Worm (Caenorhabditis elegans) whole organism, young adult: ENCODE data around the gene rpn-6.2.

ENCODE experiments used
- B0019.2 ChIP-seq: fragments of 200-800 bp; sonication (Bioruptor generic); conservative IDR thresholded peaks from 2 replicates; pipeline ENCODE4 v1.3.6; 2022; ENCODE audit warnings: missing genetic modification reagents, missing genetic modification characterization, missing compliant biosample characterization
- B0336.3 ChIP-seq: fragments of 200-800 bp; sonication (Bioruptor generic); IDR thresholded peaks from 2 replicates; pipeline ENCODE4 v1.3.6; 2022; ENCODE audit warnings: missing genetic modification characterization, missing compliant biosample characterization
- C17E4.6 ChIP-seq: fragments of 200-800 bp; sonication (Bioruptor generic); IDR thresholded peaks from 2 replicates; pipeline ENCODE4 v1.3.6; 2022; ENCODE audit warnings: missing genetic modification reagents, missing genetic modification characterization, missing compliant biosample characterization
- F10E7.11 ChIP-seq: sonication (generic microtip); optimal IDR thresholded peaks from 2 replicates; lab custom pipeline; 2017; ENCODE audit warnings: mild to moderate bottlenecking, missing genetic modification characterization, moderate library complexity, missing compliant biosample characterization
- F22D6.2 ChIP-seq: sonication (generic microtip); optimal IDR thresholded peaks from 2 replicates; lab custom pipeline; 2016; ENCODE audit warnings: mild to moderate bottlenecking, missing genetic modification characterization, missing compliant biosample characterization
- F23B12.7 ChIP-seq: sonication (generic microtip); optimal IDR thresholded peaks from 2 replicates; lab custom pipeline; 2017; ENCODE audit warnings: missing genetic modification characterization, mild to moderate bottlenecking, missing compliant biosample characterization, antibody characterized with exemption, moderate library complexity; ENCODE audit not compliant: insufficient read depth
- K11D2.4 ChIP-seq: fragments of 200-800 bp; sonication (Bioruptor generic); IDR thresholded peaks from 2 replicates; pipeline ENCODE4 v1.3.6; 2022; ENCODE audit warnings: missing genetic modification reagents, missing genetic modification characterization, missing compliant biosample characterization
- K12H6.12 ChIP-seq: fragments of 200-800 bp; sonication (Bioruptor generic); optimal IDR thresholded peaks from 2 replicates; lab custom pipeline; 2018; ENCODE audit warnings: mild to moderate bottlenecking, missing genetic modification characterization, missing compliant biosample characterization
- T07F8.4 ChIP-seq: sonication (generic microtip); optimal IDR thresholded peaks from 2 replicates; lab custom pipeline; 2016; ENCODE audit warnings: mild to moderate bottlenecking, missing genetic modification characterization, moderate library complexity, missing compliant biosample characterization
- T26A5.8 ChIP-seq: sonication (generic microtip); optimal IDR thresholded peaks from 2 replicates; lab custom pipeline; 2016; ENCODE audit warnings: missing genetic modification characterization, missing compliant biosample characterization
- ZK185.1 ChIP-seq: sonication (generic microtip); optimal IDR thresholded peaks from 2 replicates; lab custom pipeline; 2016; ENCODE audit warnings: mild to moderate bottlenecking, missing genetic modification characterization, missing compliant biosample characterization; ENCODE audit not compliant: poor library complexity, severe bottlenecking
- ama-1 ChIP-seq, 3 experiments: fragments of 150-350 bp in 1 of 3; sonication (generic microtip) in 2 of 3; optimal IDR thresholded peaks; 2 replicates each; lab custom pipeline; 2014 to 2018; ENCODE audit warnings: missing biosample characterization in 2 of 3, missing genetic modification characterization in 2 of 3, missing genetic modification reagents in 2 of 3
- aptf-3 ChIP-seq: fragments of 200-800 bp; sonication (Bioruptor generic); IDR thresholded peaks from 2 replicates; pipeline ENCODE4 v1.3.6; 2022; ENCODE audit warnings: missing genetic modification characterization, missing compliant biosample characterization
- attf-3 ChIP-seq: fragments of 200-800 bp; sonication (Bioruptor generic); conservative IDR thresholded peaks from 2 replicates; pipeline ENCODE4 v1.3.6; 2022; ENCODE audit warnings: missing genetic modification reagents, missing genetic modification characterization, missing compliant biosample characterization
- attf-6 ChIP-seq: fragments of 200-800 bp; sonication (Bioruptor generic); IDR thresholded peaks from 2 replicates; pipeline ENCODE4 v1.3.6; 2022; ENCODE audit warnings: missing genetic modification reagents, missing genetic modification characterization, missing compliant biosample characterization
- bed-1 ChIP-seq: fragments of 200-800 bp; sonication (Bioruptor generic); IDR thresholded peaks from 2 replicates; pipeline ENCODE4 v1.3.6; 2022; ENCODE audit warnings: missing genetic modification reagents, missing genetic modification characterization, missing compliant biosample characterization
- ceh-100 ChIP-seq: fragments of 200-800 bp; sonication (Bioruptor generic); IDR thresholded peaks from 2 replicates; pipeline ENCODE4 v1.3.6; 2022; ENCODE audit warnings: missing genetic modification reagents, missing genetic modification characterization, missing compliant biosample characterization
- ceh-27 ChIP-seq: fragments of 200-800 bp; sonication (Bioruptor generic); optimal IDR thresholded peaks from 2 replicates; lab custom pipeline; 2018; ENCODE audit warnings: mild to moderate bottlenecking, missing genetic modification characterization, moderate library complexity, missing compliant biosample characterization
- ceh-40 ChIP-seq: fragments of 200-800 bp; sonication (Bioruptor generic); IDR thresholded peaks from 2 replicates; pipeline ENCODE4 v1.3.6; 2022; ENCODE audit warnings: missing genetic modification characterization, missing compliant biosample characterization
- ceh-79 ChIP-seq: sonication (generic microtip); optimal IDR thresholded peaks from 2 replicates; lab custom pipeline; 2017; ENCODE audit warnings: mild to moderate bottlenecking, missing genetic modification characterization, missing compliant biosample characterization
- him-1 ChIP-seq: sonication (generic microtip); optimal IDR thresholded peaks from 2 replicates; lab custom pipeline; 2016; ENCODE audit warnings: missing genotype, missing genetic modification reagents, missing genetic modification characterization, missing compliant biosample characterization
- hlh-12 ChIP-seq: sonication (generic microtip); optimal IDR thresholded peaks from 2 replicates; lab custom pipeline; 2016; ENCODE audit warnings: missing genetic modification characterization, missing compliant biosample characterization
- hsf-1 ChIP-seq: fragments of 200-800 bp; sonication (Bioruptor generic); IDR thresholded peaks from 2 replicates; pipeline ENCODE4 v1.3.6; 2022; ENCODE audit warnings: missing genetic modification reagents, missing genetic modification characterization, missing compliant biosample characterization
- let-526 ChIP-seq: fragments of 200-800 bp; sonication (Bioruptor generic); IDR thresholded peaks from 2 replicates; pipeline ENCODE4 v1.3.6; 2022; ENCODE audit warnings: missing genetic modification reagents, missing genetic modification characterization, missing compliant biosample characterization
- let-607 ChIP-seq, 2 experiments: fragments of 200-800 bp in 1 of 2; sonication (Bioruptor generic) in 1 of 2; sonication (generic microtip) in 1 of 2; optimal IDR thresholded peaks; 2 replicates each; lab custom pipeline; 2016 to 2018; ENCODE audit warnings: mild to moderate bottlenecking in 2 of 2, missing compliant biosample characterization in 2 of 2, missing genetic modification characterization in 2 of 2, moderate library complexity in 2 of 2, missing genotype in 1 of 2
- lin-26 ChIP-seq: fragments of 200-800 bp; sonication (Bioruptor generic); IDR thresholded peaks from 2 replicates; pipeline ENCODE4 v1.3.6; 2022; ENCODE audit warnings: missing genetic modification reagents, missing genetic modification characterization, missing compliant biosample characterization
- lin-35 ChIP-seq, 3 experiments: fragments of 150-350 bp in 2 of 3; sonication (generic microtip) in 1 of 3; optimal IDR thresholded peaks; 2 replicates each; lab custom pipeline; 2014 to 2018; ENCODE audit warnings: missing biosample characterization in 3 of 3, missing genetic modification characterization in 3 of 3, missing genetic modification reagents in 3 of 3
- lir-1 ChIP-seq: fragments of 200-800 bp; sonication (Bioruptor generic); conservative IDR thresholded peaks from 2 replicates; pipeline ENCODE4 v1.3.6; 2022; ENCODE audit warnings: missing genetic modification reagents, missing genetic modification characterization, missing compliant biosample characterization
- lsl-1 ChIP-seq: fragments of 200-800 bp; sonication (Bioruptor generic); optimal IDR thresholded peaks from 2 replicates; lab custom pipeline; 2018; ENCODE audit warnings: mild to moderate bottlenecking, missing genetic modification characterization, moderate library complexity, missing compliant biosample characterization
- lsy-27 ChIP-seq: sonication (generic microtip); optimal IDR thresholded peaks from 2 replicates; lab custom pipeline; 2017; ENCODE audit warnings: missing genetic modification characterization, mild to moderate bottlenecking, missing compliant biosample characterization, antibody characterized with exemption, missing genotype, borderline replicate concordance; ENCODE audit not compliant: insufficient read depth
- madf-10 ChIP-seq: sonication (generic microtip); optimal IDR thresholded peaks from 2 replicates; lab custom pipeline; 2016; ENCODE audit warnings: mild to moderate bottlenecking, missing genetic modification characterization, missing compliant biosample characterization
- madf-3 ChIP-seq: fragments of 200-800 bp; sonication (Bioruptor generic); IDR thresholded peaks from 2 replicates; pipeline ENCODE4 v1.3.6; 2022; ENCODE audit warnings: missing genetic modification reagents, missing genetic modification characterization, missing compliant biosample characterization
- nfya-2 ChIP-seq: fragments of 200-800 bp; sonication (Bioruptor generic); IDR thresholded peaks from 2 replicates; pipeline ENCODE4 v1.3.6; 2022; ENCODE audit warnings: missing genetic modification reagents, missing genetic modification characterization, missing compliant biosample characterization
- nfyb-1 ChIP-seq: fragments of 200-800 bp; sonication (Bioruptor generic); IDR thresholded peaks from 2 replicates; pipeline ENCODE4 v1.3.6; 2022; ENCODE audit warnings: missing genetic modification reagents, missing genetic modification characterization, missing compliant biosample characterization
- nhr-120 ChIP-seq: fragments of 200-800 bp; sonication (Bioruptor generic); IDR thresholded peaks from 2 replicates; pipeline ENCODE4 v1.3.6; 2022; ENCODE audit warnings: missing genetic modification characterization, missing compliant biosample characterization
- nhr-80 ChIP-seq: sonication (generic microtip); optimal IDR thresholded peaks from 2 replicates; lab custom pipeline; 2016; ENCODE audit warnings: missing genetic modification characterization, missing compliant biosample characterization
- rcor-1 ChIP-seq: fragments of 200-800 bp; sonication (Bioruptor generic); IDR thresholded peaks from 2 replicates; pipeline ENCODE4 v1.3.6; 2022; ENCODE audit warnings: missing genetic modification reagents, missing genetic modification characterization, missing compliant biosample characterization
- sdz-38 ChIP-seq: sonication (generic microtip); optimal IDR thresholded peaks from 2 replicates; lab custom pipeline; 2016; ENCODE audit warnings: missing genotype, missing genetic modification characterization, missing compliant biosample characterization
- snpc-1.3 ChIP-seq: sonication (generic microtip); optimal IDR thresholded peaks from 2 replicates; lab custom pipeline; 2017; ENCODE audit warnings: missing genetic modification characterization, mild to moderate bottlenecking, missing compliant biosample characterization, antibody characterized with exemption, moderate library complexity, missing genotype, missing genetic modification reagents; ENCODE audit not compliant: insufficient read depth
- snpc-4 ChIP-seq, 5 experiments: fragments of 150-350 bp in 1 of 5; sonication (generic microtip) in 4 of 5; optimal IDR thresholded peaks; 2 replicates each; lab custom pipeline; 2014 to 2018; ENCODE audit warnings: missing genetic modification characterization in 5 of 5, missing biosample characterization in 3 of 5, antibody characterized with exemption in 2 of 5, mild to moderate bottlenecking in 2 of 5, missing compliant biosample characterization in 2 of 5, missing genotype in 2 of 5, moderate library complexity in 2 of 5, missing genetic modification reagents in 1 of 5
- somi-1 ChIP-seq: fragments of 200-800 bp; sonication (Bioruptor generic); optimal IDR thresholded peaks from 2 replicates; lab custom pipeline; 2018; ENCODE audit warnings: mild to moderate bottlenecking, missing genetic modification characterization, missing compliant biosample characterization
- tlf-1 ChIP-seq: fragments of 200-800 bp; sonication (Bioruptor generic); optimal IDR thresholded peaks from 2 replicates; lab custom pipeline; 2018; ENCODE audit warnings: mild to moderate bottlenecking, missing genetic modification characterization, missing compliant biosample characterization
- zim-3 ChIP-seq: sonication (generic microtip); optimal IDR thresholded peaks from 2 replicates; lab custom pipeline; 2017; ENCODE audit warnings: mild to moderate bottlenecking, missing genetic modification characterization, moderate library complexity, missing compliant biosample characterization
- ztf-18 ChIP-seq: sonication (generic microtip); optimal IDR thresholded peaks from 2 replicates; lab custom pipeline; 2016; ENCODE audit warnings: missing genotype, mild to moderate bottlenecking, missing genetic modification characterization, missing compliant biosample characterization
- ztf-22 ChIP-seq: fragments of 200-800 bp; sonication (Bioruptor generic); optimal IDR thresholded peaks from 2 replicates; lab custom pipeline; 2018; ENCODE audit warnings: mild to moderate bottlenecking, missing genetic modification characterization, moderate library complexity, missing compliant biosample characterization
- ztf-26 ChIP-seq: sonication (generic microtip); optimal IDR thresholded peaks from 2 replicates; lab custom pipeline; 2017; ENCODE audit warnings: missing genetic modification characterization, missing compliant biosample characterization

Gene rpn-6.2

ce11 chrIII:8971255-8972020 lies 30.4 kb downstream of the rpn-6.2 start, which contains the start of the genes eif-3.D and R08D7.4 (continued):
- TF ChIP-seq B0019.2 (GFP tag; lab: Robert Waterston, UW) = no peak
- peak; percentile 35 for TF ChIP-seq ceh-27 (GFP tag; lab: Kevin White, UChicago)
- TF ChIP-seq rcor-1 (GFP tag; lab: Robert Waterston, UW) = no peak
- TF ChIP-seq nhr-120 (GFP tag; lab: Robert Waterston, UW) = no peak
- TF ChIP-seq T07F8.4 (tag; lab: Kevin White, UChicago) = no peak
- TF ChIP-seq attf-3 (GFP tag; lab: Robert Waterston, UW) = no peak
- TF ChIP-seq hlh-12 (tag; lab: Kevin White, UChicago) = no peak
- TF ChIP-seq lin-26 = no peak
- TF ChIP-seq madf-3 (GFP tag; lab: Robert Waterston, UW) = no peak
- no peak for TF ChIP-seq sdz-38 (tag; lab: Kevin White, UChicago)
- TF ChIP-seq zim-3 (tag; lab: Kevin White, UChicago) = no peak
- no peak for TF ChIP-seq ztf-22 (GFP tag; lab: Kevin White, UChicago)
- TF ChIP-seq lin-35 (GFP tag; optimal IDR thresholded peaks at IDR 0.05; lab: Kevin White, UChicago) = no peak
- no peak for TF ChIP-seq F10E7.11 (tag; lab: Kevin White, UChicago)
- TF ChIP-seq ztf-18 (tag; lab: Kevin White, UChicago) = peak; percentile 96
- TF ChIP-seq ama-1 (optimal IDR thresholded peaks at IDR 0.05; lab: Kevin White, UChicago) = no peak
- no peak for TF ChIP-seq ama-1 (GFP tag; optimal IDR thresholded peaks at IDR 0.05; lab: Kevin White, UChicago)
- TF ChIP-seq somi-1 = no peak
- TF ChIP-seq aptf-3 = no peak
- no peak for TF ChIP-seq ztf-26
- no peak for TF ChIP-seq K11D2.4
- TF ChIP-seq nfya-2 (GFP tag; lab: Robert Waterston, UW) = no peak
- TF ChIP-seq let-526 (GFP tag; lab: Robert Waterston, UW) = no peak
- TF ChIP-seq nfyb-1 (GFP tag; lab: Robert Waterston, UW) = no peak
- no peak for TF ChIP-seq bed-1 (GFP tag; lab: Robert Waterston, UW)
- TF ChIP-seq let-607 (tag; optimal IDR thresholded peaks at IDR 0.05; lab: Kevin White, UChicago) = peak in 1 of 2 experiments; percentile 30
- no peak for TF ChIP-seq ZK185.1 (tag; lab: Kevin White, UChicago)
- TF ChIP-seq ceh-40 (GFP tag; lab: Robert Waterston, UW) = no peak
- no peak for TF ChIP-seq hsf-1 (GFP tag; lab: Robert Waterston, UW)
- TF ChIP-seq him-1 (tag; lab: Kevin White, UChicago) = no peak
- no peak for TF ChIP-seq tlf-1
- TF ChIP-seq ceh-100 (GFP tag; lab: Robert Waterston, UW) = no peak
- TF ChIP-seq madf-10 (tag; lab: Kevin White, UChicago) = no peak
- TF ChIP-seq K12H6.12 (tag; lab: Kevin White, UChicago) = no peak
- no peak for TF ChIP-seq T26A5.8 (tag; lab: Kevin White, UChicago)
- peak; percentile 30 for TF ChIP-seq F23B12.7 (tag; lab: Kevin White, UChicago)
- peak; percentile 50 for TF ChIP-seq lsl-1
- TF ChIP-seq C17E4.6 (GFP tag; lab: Robert Waterston, UW) = no peak
- no peak for TF ChIP-seq ceh-79
- peak; percentile 29 for TF ChIP-seq nhr-80 (tag; lab: Kevin White, UChicago)
- TF ChIP-seq snpc-1.3 (tag; lab: Kevin White, UChicago) = peak; percentile 33
- TF ChIP-seq attf-6 (GFP tag; lab: Robert Waterston, UW) = no peak
- TF ChIP-seq F22D6.2 (tag; lab: Kevin White, UChicago) = no peak
- TF ChIP-seq B0336.3 (GFP tag; lab: Robert Waterston, UW) = no peak
- no peak for TF ChIP-seq lsy-27 (tag; lab: Kevin White, UChicago)
- TF ChIP-seq lir-1 = no peak
- peak; percentile 0 for TF ChIP-seq snpc-4 (GFP tag; optimal IDR thresholded peaks at IDR 0.05; lab: Kevin White, UChicago)
- TF ChIP-seq snpc-4 (tag; optimal IDR thresholded peaks at IDR 0.05; lab: Kevin White, UChicago) = peak in 3 of 4 experiments; percentile 12 to 61 (median 20)
